Worm (Caenorhabditis elegans): Measurements from ENCODE around the gene srz-94.

DNA sequence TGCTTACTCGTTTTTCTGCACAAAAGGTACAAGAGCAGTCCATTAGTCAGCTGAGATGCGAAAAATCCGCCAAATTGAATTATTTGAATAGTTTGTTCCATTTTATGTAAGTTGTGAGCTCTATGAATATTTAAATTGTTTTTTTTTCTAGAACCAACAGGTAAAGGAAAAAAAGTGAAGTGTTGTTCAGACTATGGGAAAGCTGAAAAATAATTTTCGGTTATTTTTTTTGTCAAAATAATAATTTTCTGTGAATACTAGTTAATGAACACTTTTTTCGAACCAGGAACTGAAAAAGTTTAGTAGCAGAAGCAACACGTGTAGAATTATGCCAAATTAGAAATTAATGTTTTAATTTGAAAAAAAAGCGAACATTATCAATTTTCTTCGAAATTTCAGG, 40.1 kb upstream of the srz-94 start, which contains the start of gene str-125:
- TF ChIP-seq fos-1 (tag; optimal IDR thresholded peaks at IDR 0.05) = no peak
- TF ChIP-seq egl-27 (tag; optimal IDR thresholded peaks at IDR 0.05) = no peak
- no peak for TF ChIP-seq blmp-1 (tag; optimal IDR thresholded peaks at IDR 0.05; ENCODE audit: insufficient read depth)
- TF ChIP-seq skn-1 (tag; optimal IDR thresholded peaks at IDR 0.05) = no peak
- TF ChIP-seq unc-55 (GFP tag; optimal IDR thresholded peaks at IDR 0.05) = no peak
- TF ChIP-seq nhr-77 (tag; optimal IDR thresholded peaks at IDR 0.05) = no peak
- no peak for TF ChIP-seq nhr-12 (tag; optimal IDR thresholded peaks at IDR 0.05)
- TF ChIP-seq nhr-237 (tag; optimal IDR thresholded peaks at IDR 0.05) = no peak
- TF ChIP-seq ceh-82 (tag; optimal IDR thresholded peaks at IDR 0.05) = no peak
- TF ChIP-seq nhr-11 (tag; optimal IDR thresholded peaks at IDR 0.05) = no peak
- no peak for TF ChIP-seq ZK546.5 (tag; optimal IDR thresholded peaks at IDR 0.05)
- TF ChIP-seq nhr-25 (tag; optimal IDR thresholded peaks at IDR 0.05) = no peak
- no peak for TF ChIP-seq mab-5 (tag; optimal IDR thresholded peaks at IDR 0.05)
- TF ChIP-seq mdl-1 (tag; optimal IDR thresholded peaks at IDR 0.05) = no peak
